Worm (Caenorhabditis elegans) whole organism, late embryonic: ENCODE measurements around the gene F40E10.5.
A peak's percentile ranks its signal among the peaks of the same experiment; 100 is the strongest.

ENCODE experiments used
- C08G9.2 ChIP-seq: sonication (generic microtip); optimal IDR thresholded peaks from 2 replicates; lab custom pipeline; 2016; ENCODE audit warnings: mild to moderate bottlenecking, missing genetic modification characterization, moderate library complexity, missing compliant biosample characterization
- F13H6.1 ChIP-seq: sonication (generic microtip); optimal IDR thresholded peaks from 2 replicates; lab custom pipeline; 2016; ENCODE audit warnings: missing genetic modification characterization, missing compliant biosample characterization
- K09A11.1 ChIP-seq: sonication (generic microtip); optimal IDR thresholded peaks from 2 replicates; lab custom pipeline; 2017; ENCODE audit warnings: antibody characterized with exemption, mild to moderate bottlenecking, missing genetic modification characterization, missing compliant biosample characterization; ENCODE audit not compliant: insufficient read depth
- T23F11.4 ChIP-seq: fragments of 200-800 bp; sonication (Bioruptor generic); optimal IDR thresholded peaks from 2 replicates; lab custom pipeline; 2018; ENCODE audit warnings: mild to moderate bottlenecking, missing genetic modification characterization, missing compliant biosample characterization
- Y22D7AL.16 ChIP-seq: sonication (generic microtip); optimal IDR thresholded peaks from 2 replicates; lab custom pipeline; 2016; ENCODE audit warnings: missing genetic modification characterization, missing compliant biosample characterization
- ceh-14 ChIP-seq: sonication (generic microtip); optimal IDR thresholded peaks from 2 replicates; lab custom pipeline; 2016; ENCODE audit warnings: missing genotype, missing genetic modification characterization, missing compliant biosample characterization
- ceh-18 ChIP-seq: sonication (generic microtip); optimal IDR thresholded peaks from 2 replicates; lab custom pipeline; 2016; ENCODE audit warnings: missing genetic modification characterization, missing compliant biosample characterization
- ceh-19 ChIP-seq: fragments of 200-800 bp; sonication (Bioruptor generic); optimal IDR thresholded peaks from 2 replicates; lab custom pipeline; 2018; ENCODE audit warnings: mild to moderate bottlenecking, missing genetic modification characterization, missing compliant biosample characterization
- ceh-2 ChIP-seq: sonication (generic microtip); optimal IDR thresholded peaks from 2 replicates; lab custom pipeline; 2016; ENCODE audit warnings: missing genotype, missing genetic modification characterization, missing compliant biosample characterization
- ceh-30 ChIP-seq: fragments of 150-350 bp; optimal IDR thresholded peaks from 2 replicates; lab custom pipeline; 2014; ENCODE audit warnings: missing biosample characterization, missing genetic modification characterization
- ceh-31 ChIP-seq: sonication (generic microtip); optimal IDR thresholded peaks from 2 replicates; lab custom pipeline; 2016; ENCODE audit warnings: missing genetic modification characterization, missing compliant biosample characterization
- ceh-34 ChIP-seq: sonication (generic microtip); optimal IDR thresholded peaks from 2 replicates; lab custom pipeline; 2016; ENCODE audit warnings: mild to moderate bottlenecking, missing genetic modification characterization, missing compliant biosample characterization
- ceh-48 ChIP-seq: sonication (generic microtip); optimal IDR thresholded peaks from 2 replicates; lab custom pipeline; 2016; ENCODE audit warnings: missing genetic modification characterization, inconsistent platforms, missing compliant biosample characterization
- ceh-6 ChIP-seq: fragments of 200-800 bp; sonication (Bioruptor generic); optimal IDR thresholded peaks from 2 replicates; lab custom pipeline; 2018; ENCODE audit warnings: mild to moderate bottlenecking, missing genetic modification characterization, missing compliant biosample characterization
- che-1 ChIP-seq: sonication (generic microtip); optimal IDR thresholded peaks from 2 replicates; lab custom pipeline; 2016; ENCODE audit warnings: mild to moderate bottlenecking, missing genetic modification characterization, missing compliant biosample characterization
- dmd-4 ChIP-seq: sonication (generic microtip); optimal IDR thresholded peaks from 2 replicates; lab custom pipeline; 2016; ENCODE audit warnings: borderline replicate concordance, missing genetic modification characterization, missing compliant biosample characterization
- dve-1 ChIP-seq: sonication (generic microtip); optimal IDR thresholded peaks from 2 replicates; lab custom pipeline; 2017; ENCODE audit warnings: antibody characterized with exemption, mild to moderate bottlenecking, missing genetic modification characterization, missing compliant biosample characterization
- elt-2 ChIP-seq: sonication (generic microtip); optimal IDR thresholded peaks from 2 replicates; lab custom pipeline; 2016; ENCODE audit warnings: missing genetic modification reagents, missing genetic modification characterization, missing compliant biosample characterization
- ets-4 ChIP-seq: sonication (generic microtip); optimal IDR thresholded peaks from 2 replicates; lab custom pipeline; 2016; ENCODE audit warnings: missing genetic modification characterization, missing compliant biosample characterization
- fax-1 ChIP-seq: sonication (generic microtip); optimal IDR thresholded peaks from 2 replicates; lab custom pipeline; 2016; ENCODE audit warnings: missing genotype, missing genetic modification characterization, missing compliant biosample characterization
- fkh-10 ChIP-seq: fragments of 150-350 bp; optimal IDR thresholded peaks from 2 replicates; lab custom pipeline; 2014; ENCODE audit warnings: missing biosample characterization, missing genetic modification reagents, missing genetic modification characterization
- fkh-6 ChIP-seq: sonication (generic microtip); optimal IDR thresholded peaks from 2 replicates; lab custom pipeline; 2016; ENCODE audit warnings: missing genetic modification characterization, missing compliant biosample characterization
- gmeb-2 ChIP-seq: sonication (generic microtip); optimal IDR thresholded peaks from 2 replicates; lab custom pipeline; 2016; ENCODE audit warnings: missing genetic modification characterization, inconsistent platforms, missing compliant biosample characterization
- hlh-30 ChIP-seq: sonication (generic microtip); optimal IDR thresholded peaks from 2 replicates; lab custom pipeline; 2017; ENCODE audit warnings: antibody characterized with exemption, missing genetic modification characterization, missing compliant biosample characterization; ENCODE audit not compliant: insufficient read depth
- hlh-6 ChIP-seq: sonication (generic microtip); optimal IDR thresholded peaks from 2 replicates; lab custom pipeline; 2016; ENCODE audit warnings: missing genotype, missing genetic modification characterization, missing compliant biosample characterization
- hlh-8 ChIP-seq: sonication (generic microtip); optimal IDR thresholded peaks from 2 replicates; lab custom pipeline; 2016; ENCODE audit warnings: missing genotype, missing genetic modification characterization, missing compliant biosample characterization
- lim-6 ChIP-seq: sonication (generic microtip); optimal IDR thresholded peaks from 2 replicates; lab custom pipeline; 2016; ENCODE audit warnings: missing genetic modification characterization, missing compliant biosample characterization
- madf-2 ChIP-seq: sonication (generic microtip); optimal IDR thresholded peaks from 2 replicates; lab custom pipeline; 2017; ENCODE audit warnings: missing genetic modification characterization, missing compliant biosample characterization
- nfya-1 ChIP-seq: sonication (generic microtip); optimal IDR thresholded peaks from 2 replicates; lab custom pipeline; 2017; ENCODE audit warnings: missing genetic modification characterization, mild to moderate bottlenecking, missing compliant biosample characterization, antibody characterized with exemption, moderate library complexity
- pag-3 ChIP-seq: sonication (generic microtip); optimal IDR thresholded peaks from 2 replicates; lab custom pipeline; 2016; ENCODE audit warnings: missing compliant biosample characterization, missing genetic modification characterization, borderline replicate concordance
- pat-9 ChIP-seq: fragments of 200-800 bp; sonication (Bioruptor generic); optimal IDR thresholded peaks from 2 replicates; lab custom pipeline; 2018; ENCODE audit warnings: mild to moderate bottlenecking, missing genetic modification characterization, moderate library complexity, missing compliant biosample characterization
- pax-1 ChIP-seq: fragments of 150-350 bp; optimal IDR thresholded peaks from 2 replicates; lab custom pipeline; 2014; ENCODE audit warnings: missing biosample characterization, missing genetic modification characterization
- pha-2 ChIP-seq: sonication (generic microtip); optimal IDR thresholded peaks from 2 replicates; lab custom pipeline; 2017; ENCODE audit warnings: mild to moderate bottlenecking, missing genetic modification characterization, missing compliant biosample characterization
- pqm-1 ChIP-seq: sonication (generic microtip); optimal IDR thresholded peaks from 2 replicates; lab custom pipeline; 2016; ENCODE audit warnings: missing genetic modification characterization, missing compliant biosample characterization
- pros-1 ChIP-seq: fragments of 150-350 bp; optimal IDR thresholded peaks from 2 replicates; lab custom pipeline; 2014; ENCODE audit warnings: missing biosample characterization, missing genetic modification reagents, missing genetic modification characterization
- ref-2 ChIP-seq: sonication (generic microtip); optimal IDR thresholded peaks from 2 replicates; lab custom pipeline; 2016; ENCODE audit warnings: missing genetic modification characterization, missing compliant biosample characterization
- rnt-1 ChIP-seq: sonication (generic microtip); optimal IDR thresholded peaks from 2 replicates; lab custom pipeline; 2016; ENCODE audit warnings: missing genetic modification characterization, missing compliant biosample characterization
- sdc-2 ChIP-seq: sonication (generic microtip); optimal IDR thresholded peaks from 2 replicates; lab custom pipeline; 2016; ENCODE audit warnings: missing genotype, missing genetic modification characterization, missing compliant biosample characterization
- sox-4 ChIP-seq: sonication (generic microtip); optimal IDR thresholded peaks from 2 replicates; lab custom pipeline; 2017; ENCODE audit warnings: mild to moderate bottlenecking, missing genetic modification characterization, inconsistent platforms, missing compliant biosample characterization
- syd-9 ChIP-seq: sonication (generic microtip); optimal IDR thresholded peaks from 2 replicates; lab custom pipeline; 2016; ENCODE audit warnings: mild to moderate bottlenecking, missing genetic modification characterization, moderate library complexity, missing compliant biosample characterization
- tbx-2 ChIP-seq: sonication (generic microtip); optimal IDR thresholded peaks from 2 replicates; lab custom pipeline; 2016; ENCODE audit warnings: missing genetic modification characterization, missing compliant biosample characterization
- ttx-3 ChIP-seq: sonication (generic microtip); optimal IDR thresholded peaks from 2 replicates; lab custom pipeline; 2016; ENCODE audit warnings: missing genetic modification reagents, missing genetic modification characterization, missing compliant biosample characterization
- unc-3 ChIP-seq, 2 experiments: fragments of 200-800 bp in 1 of 2; sonication (Bioruptor generic) in 1 of 2; sonication (generic microtip) in 1 of 2; conservative IDR thresholded peaks in 1 of 2; optimal IDR thresholded peaks in 1 of 2; 2 replicates each; pipeline versions ENCODE4 v1.3.6 to Lab custom; 2016 to 2022; ENCODE audit warnings: missing compliant biosample characterization in 2 of 2, missing genetic modification characterization in 2 of 2, missing genetic modification reagents in 1 of 2
- unc-42 ChIP-seq: sonication (generic microtip); optimal IDR thresholded peaks from 2 replicates; lab custom pipeline; 2016; ENCODE audit warnings: missing genotype, missing genetic modification characterization, missing compliant biosample characterization
- unc-55 ChIP-seq: sonication (generic microtip); optimal IDR thresholded peaks from 2 replicates; lab custom pipeline; 2017; ENCODE audit warnings: missing biosample characterization, missing genetic modification reagents, missing genetic modification characterization
- ztf-16 ChIP-seq: sonication (generic microtip); optimal IDR thresholded peaks from 2 replicates; lab custom pipeline; 2017; ENCODE audit warnings: missing genetic modification characterization, missing compliant biosample characterization

Gene F40E10.5

DNA sequence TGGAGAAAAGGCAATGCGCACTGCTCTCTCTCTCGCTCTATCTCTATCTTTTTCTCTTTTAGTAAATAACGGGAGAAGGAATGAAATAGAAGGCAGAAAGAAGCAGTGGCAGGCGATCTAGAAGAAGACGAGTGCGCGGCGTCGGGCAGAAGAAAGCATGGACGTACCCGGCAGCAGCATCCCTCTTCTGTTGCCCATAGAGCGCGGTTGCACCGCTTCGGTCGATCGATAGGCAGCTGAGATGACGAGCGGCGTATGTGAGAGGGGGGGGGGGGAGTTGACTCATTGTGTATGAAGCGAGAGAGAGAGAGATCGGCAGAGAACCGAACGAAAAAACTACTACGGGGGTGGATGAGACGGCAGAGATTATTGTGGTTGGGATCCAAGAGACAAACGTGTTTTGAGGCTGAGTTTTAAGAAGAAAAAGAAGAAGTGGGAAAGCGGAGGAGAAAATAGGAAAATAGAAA is 6.6 kb downstream of the F40E10.5 start:
- TF ChIP-seq madf-2 (tag; lab: Kevin White, UChicago): peak; percentile 53
- TF ChIP-seq tbx-2 (tag; lab: Kevin White, UChicago): peak; percentile 81
- no peak for TF ChIP-seq hlh-8 (tag; lab: Kevin White, UChicago)
- peak; percentile 99 for TF ChIP-seq pros-1
- TF ChIP-seq unc-55 (GFP tag; lab: Kevin White, UChicago): peak; percentile 73
- no peak for TF ChIP-seq fkh-10 (GFP tag; lab: Kevin White, UChicago)
- TF ChIP-seq hlh-6: peak; percentile 45
- TF ChIP-seq pat-9: no peak
- peak; percentile 44 for TF ChIP-seq elt-2
- TF ChIP-seq ceh-48 (tag; lab: Kevin White, UChicago): peak; percentile 87
- peak; percentile 86 for TF ChIP-seq hlh-30 (tag; lab: Kevin White, UChicago)
- peak; percentile 15 for TF ChIP-seq pag-3
- TF ChIP-seq lim-6 (tag; lab: Kevin White, UChicago): no peak
- peak; percentile 49 for TF ChIP-seq rnt-1 (tag; lab: Kevin White, UChicago)
- TF ChIP-seq syd-9 (tag; lab: Kevin White, UChicago): peak; percentile 44
- peak; percentile 33 for TF ChIP-seq fkh-6 (tag; lab: Kevin White, UChicago)
- peak; percentile 92 for TF ChIP-seq ceh-31 (tag; lab: Kevin White, UChicago)
- TF ChIP-seq unc-42 (tag; lab: Kevin White, UChicago): peak; percentile 89
- peak; percentile 48 for TF ChIP-seq C08G9.2 (tag; lab: Kevin White, UChicago)
- peak; percentile 84 for TF ChIP-seq sdc-2 (tag; lab: Kevin White, UChicago)
- TF ChIP-seq ets-4: peak; percentile 51
- TF ChIP-seq ttx-3 (tag; lab: Kevin White, UChicago): no peak
- peak; percentile 18 for TF ChIP-seq che-1 (tag; lab: Kevin White, UChicago)
- TF ChIP-seq dmd-4 (tag; lab: Kevin White, UChicago): peak; percentile 38
- TF ChIP-seq gmeb-2 (tag; lab: Kevin White, UChicago): no peak
- peak; percentile 82 for TF ChIP-seq ceh-34 (tag; lab: Kevin White, UChicago)
- no peak for TF ChIP-seq T23F11.4 (GFP tag; lab: Kevin White, UChicago)
- no peak for TF ChIP-seq ceh-30 (tag; lab: Kevin White, UChicago)
- TF ChIP-seq fax-1 (tag; lab: Kevin White, UChicago): peak; percentile 11
- TF ChIP-seq ceh-19: peak; percentile 80
- TF ChIP-seq unc-3 (GFP tag; conservative IDR thresholded peaks at IDR 0.05; lab: Robert Waterston, UW): no peak
- TF ChIP-seq unc-3 (tag; optimal IDR thresholded peaks at IDR 0.05; lab: Kevin White, UChicago): peak; percentile 61
- peak; percentile 49 for TF ChIP-seq ztf-16
- TF ChIP-seq pqm-1 (tag; lab: Kevin White, UChicago): peak; percentile 57
- peak; percentile 89 for TF ChIP-seq nfya-1
- peak; percentile 97 for TF ChIP-seq ceh-18
- TF ChIP-seq ceh-2 (tag; lab: Kevin White, UChicago): peak; percentile 15
- TF ChIP-seq Y22D7AL.16 (tag; lab: Kevin White, UChicago): no peak
- peak; percentile 26 for TF ChIP-seq K09A11.1 (tag; lab: Kevin White, UChicago)
- TF ChIP-seq pha-2: no peak
- peak; percentile 81 for TF ChIP-seq ceh-14 (tag; lab: Kevin White, UChicago)
- no peak for TF ChIP-seq sox-4
- no peak for TF ChIP-seq dve-1 (tag; lab: Kevin White, UChicago)
- peak; percentile 5 for TF ChIP-seq ceh-6
- peak; percentile 79 for TF ChIP-seq ref-2 (tag; lab: Kevin White, UChicago)
- TF ChIP-seq F13H6.1 (tag; lab: Kevin White, UChicago): peak; percentile 43
- no peak for TF ChIP-seq pax-1 (tag; lab: Kevin White, UChicago)
